Fruit fly (Drosophila melanogaster): ENCODE data around the gene Men.

DNA sequence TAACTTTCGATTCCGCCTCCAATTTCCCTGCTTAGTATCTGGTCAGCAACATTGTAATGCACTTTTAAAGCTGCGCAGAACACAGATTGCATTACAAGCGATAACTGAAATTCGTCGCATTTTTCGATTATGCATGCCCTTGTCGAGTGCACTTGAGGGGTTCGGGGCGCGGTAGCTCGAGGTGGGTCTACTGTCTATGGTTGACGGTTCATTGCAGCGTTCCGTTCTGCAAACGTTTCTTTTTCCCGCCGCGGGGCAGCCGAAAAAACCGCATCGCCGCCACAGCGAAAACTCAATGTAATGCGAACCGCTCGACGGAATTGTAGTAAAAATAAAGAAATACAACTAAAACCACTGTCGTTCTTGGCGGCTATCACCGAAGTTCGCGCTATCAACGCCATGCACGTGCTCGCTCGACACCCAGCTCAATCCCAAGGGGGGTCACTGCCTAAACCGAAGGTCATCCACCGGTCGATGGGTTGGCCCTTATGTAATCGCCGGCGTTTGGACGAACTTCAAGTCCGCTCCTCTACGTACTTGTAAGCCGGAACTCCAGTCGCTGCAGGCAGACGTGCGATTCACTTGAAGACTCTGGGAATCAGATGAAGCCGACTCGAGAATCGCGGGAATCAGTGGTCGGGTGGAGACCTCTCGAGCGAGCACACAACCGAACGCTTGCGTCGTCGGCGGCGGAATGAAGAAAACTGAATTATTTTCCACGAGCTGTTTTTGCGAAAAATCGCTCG lies 33.4 kb downstream of the Men start, which contains the start of gene kar:
- no peak for TF ChIP-seq Gug (GFP tag; IDR thresholded peaks at IDR 0.05)
- TF ChIP-seq Sox102F (GFP tag; optimal IDR thresholded peaks at IDR 0.05) = no peak
- no peak for TF ChIP-seq CG11294 (GFP tag; IDR thresholded peaks at IDR 0.05)
- no peak for TF ChIP-seq Met (GFP tag; optimal IDR thresholded peaks at IDR 0.05)

All from whole organism, prepupa.